Worm (Caenorhabditis elegans): ENCODE measurements around the gene Y38H6C.21.

- TF ChIP-seq mep-1 (tag; optimal IDR thresholded peaks at IDR 0.05) (no peak), lin-32 (GFP tag; optimal IDR thresholded peaks at IDR 0.05) (no peak), elt-1 (tag; optimal IDR thresholded peaks at IDR 0.05; ENCODE audit: borderline replicate concordance, insufficient read depth) (no peak), ztf-11 (tag; optimal IDR thresholded peaks at IDR 0.05) (no peak), elt-3 (tag; optimal IDR thresholded peaks at IDR 0.05) (no peak), ces-1 (GFP tag; optimal IDR thresholded peaks at IDR 0.05) (no peak), sptf-1 (tag; optimal IDR thresholded peaks at IDR 0.05) (no peak), unc-62 (GFP tag; optimal IDR thresholded peaks at IDR 0.05) (no peak), nhr-12 (tag; optimal IDR thresholded peaks at IDR 0.05) (no peak), flh-1 (GFP tag; optimal IDR thresholded peaks at IDR 0.05) (no peak), pha-4 (tag; optimal IDR thresholded peaks at IDR 0.05) (no peak), lsy-2 (tag; optimal IDR thresholded peaks at IDR 0.05) (no peak), lin-13 (tag; optimal IDR thresholded peaks at IDR 0.05) (no peak)
Observed at ce11 chrV:20600704-20601103, 45.6 kb upstream of the Y38H6C.21 start.
